Worm (Caenorhabditis elegans): ENCODE results near the gene C50B6.3.

C50B6.3 gene

ce11 chrV:13358823-13359592 lies 45.6 kb downstream of the C50B6.3 start, which contains the start of gene F32H5.3:
Gene F32H5.3, plus strand, starts transcription at chrV:13359335.
- TF ChIP-seq ceh-19 (GFP tag; optimal IDR thresholded peaks at IDR 0.05) (no peak), elt-2 (tag; optimal IDR thresholded peaks at IDR 0.05) (no peak), lin-11 (tag; optimal IDR thresholded peaks at IDR 0.05) (no peak), ref-2 (tag; optimal IDR thresholded peaks at IDR 0.05) (no peak), ceh-22 (tag; optimal IDR thresholded peaks at IDR 0.05) (no peak), lim-6 (tag; optimal IDR thresholded peaks at IDR 0.05) (no peak), pqm-1 (tag; optimal IDR thresholded peaks at IDR 0.05) (no peak), unc-86 (tag; optimal IDR thresholded peaks at IDR 0.05) (no peak), ets-4 (tag; optimal IDR thresholded peaks at IDR 0.05) (no peak), zip-5 (tag; optimal IDR thresholded peaks at IDR 0.05) (no peak), ceh-6 (GFP tag; optimal IDR thresholded peaks at IDR 0.05) (no peak), elt-4 (tag; optimal IDR thresholded peaks at IDR 0.05) (no peak), hlh-15 (tag; optimal IDR thresholded peaks at IDR 0.05) (no peak), ceh-30 (tag; optimal IDR thresholded peaks at IDR 0.05) (no peak), nfya-1 (tag; optimal IDR thresholded peaks at IDR 0.05) (no peak)

ce11 chrV:13360254-13360653 lies 46.9 kb downstream of the C50B6.3 start, which contains the start of gene F32H5.4:
Gene F32H5.4, plus strand, starts transcription at chrV:13360554.
- TF ChIP-seq ceh-31 (tag; optimal IDR thresholded peaks at IDR 0.05) (no peak), ceh-9 (tag; optimal IDR thresholded peaks at IDR 0.05) (no peak), fax-1 (tag; optimal IDR thresholded peaks at IDR 0.05) (no peak), hlh-8 (tag; optimal IDR thresholded peaks at IDR 0.05) (no peak), dve-1 (tag; optimal IDR thresholded peaks at IDR 0.05) (no peak), pha-2 (tag; optimal IDR thresholded peaks at IDR 0.05) (no peak), pag-3 (tag; optimal IDR thresholded peaks at IDR 0.05; ENCODE audit: borderline replicate concordance) (no peak), hlh-15 (tag; optimal IDR thresholded peaks at IDR 0.05) (no peak), syd-9 (tag; optimal IDR thresholded peaks at IDR 0.05) (no peak), F13H6.1 (tag; optimal IDR thresholded peaks at IDR 0.05) (no peak), lin-11 (tag; optimal IDR thresholded peaks at IDR 0.05) (no peak), elt-4 (tag; optimal IDR thresholded peaks at IDR 0.05) (no peak), ceh-22 (tag; optimal IDR thresholded peaks at IDR 0.05) (no peak), ceh-18 (tag; optimal IDR thresholded peaks at IDR 0.05) (no peak), ahr-1 (tag; optimal IDR thresholded peaks at IDR 0.05) (no peak)

ce11 chrV:13363415-13363814 lies 50.0 kb downstream of the C50B6.3 start, which contains the start of gene srg-46:
Gene srg-46, plus strand, starts transcription at chrV:13363715.
- TF ChIP-seq zip-5 (tag; optimal IDR thresholded peaks at IDR 0.05) (no peak), hlh-13 (GFP tag; optimal IDR thresholded peaks at IDR 0.05) (no peak), madf-2 (tag; optimal IDR thresholded peaks at IDR 0.05) (no peak), K09A11.1 (tag; optimal IDR thresholded peaks at IDR 0.05; ENCODE audit: insufficient read depth) (no peak), pha-2 (tag; optimal IDR thresholded peaks at IDR 0.05) (no peak), ceh-45 (GFP tag; IDR thresholded peaks at IDR 0.05) (no peak), Y22D7AL.16 (tag; optimal IDR thresholded peaks at IDR 0.05) (no peak), ceh-19 (GFP tag; optimal IDR thresholded peaks at IDR 0.05) (no peak), C38D4.7 (GFP tag; optimal IDR thresholded peaks at IDR 0.05) (no peak), unc-55 (GFP tag; optimal IDR thresholded peaks at IDR 0.05) (no peak)

- TF ChIP-seq unc-86 (tag; optimal IDR thresholded peaks at IDR 0.05) (no peak), zip-5 (tag; optimal IDR thresholded peaks at IDR 0.05) (no peak), dve-1 (tag; optimal IDR thresholded peaks at IDR 0.05) (no peak), tbx-2 (tag; optimal IDR thresholded peaks at IDR 0.05) (no peak), elt-4 (tag; optimal IDR thresholded peaks at IDR 0.05) (no peak), Y22D7AL.16 (tag; optimal IDR thresholded peaks at IDR 0.05) (no peak), ref-2 (tag; optimal IDR thresholded peaks at IDR 0.05) (no peak), unc-42 (tag; optimal IDR thresholded peaks at IDR 0.05) (no peak), lim-6 (tag; optimal IDR thresholded peaks at IDR 0.05) (no peak), hlh-13 (GFP tag; optimal IDR thresholded peaks at IDR 0.05) (no peak), syd-9 (tag; optimal IDR thresholded peaks at IDR 0.05) (no peak), T23F11.4 (GFP tag; optimal IDR thresholded peaks at IDR 0.05) (no peak), ama-1 (optimal IDR thresholded peaks at IDR 0.05) (no peak), nhr-11 (tag; optimal IDR thresholded peaks at IDR 0.05) (no peak)
Observed at ce11 chrV:13364227-13364626, 50.9 kb downstream of the C50B6.3 start.

Measured in whole organism, late embryonic.